Fruit fly (Drosophila melanogaster): Measurements from ENCODE around the gene Cyp4d2.
A peak's percentile ranks its signal among the peaks of the same experiment; 100 is the strongest.

The Cyp4d2 gene

DNA sequence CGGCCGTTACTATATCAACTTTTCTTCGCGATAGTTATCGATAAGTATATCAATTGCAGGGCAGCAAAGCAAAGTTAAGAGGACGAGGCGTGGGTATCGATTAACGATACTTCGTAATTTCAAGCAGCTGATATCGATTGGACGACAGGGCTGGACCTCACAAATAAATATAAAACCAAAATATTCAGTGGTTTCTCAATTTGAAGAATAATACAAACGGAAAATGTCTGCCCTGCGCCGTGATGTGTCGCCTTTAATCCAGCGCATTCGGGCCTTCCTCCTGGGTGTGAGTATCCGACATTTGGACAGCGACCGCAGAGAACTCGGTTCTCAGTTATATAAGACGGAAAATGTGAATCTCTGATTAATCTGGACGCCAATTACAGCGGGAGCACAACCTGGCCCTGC lies 3.4 kb upstream of the Cyp4d2 start, which contains the start of gene ND-B14.5A (continued):
- TF ChIP-seq CG10979 (tag; optimal IDR thresholded peaks at IDR 0.05) (no peak), so (GFP tag; IDR thresholded peaks at IDR 0.05) (no peak), pfk (GFP tag; optimal IDR thresholded peaks at IDR 0.05) (no peak), lbe (GFP tag; optimal IDR thresholded peaks at IDR 0.05) (no peak), CG4820 (GFP tag; optimal IDR thresholded peaks at IDR 0.05) (no peak), hth (optimal IDR thresholded peaks at IDR 0.05) (no peak), C15 (GFP tag; IDR thresholded peaks at IDR 0.05) (no peak), pan (optimal IDR thresholded peaks at IDR 0.05) (no peak), pan (GFP tag; optimal IDR thresholded peaks at IDR 0.05 in 1 of 2, IDR thresholded peaks at IDR 0.05 in 1 of 2) (no peak), Spps (tag; optimal IDR thresholded peaks at IDR 0.05) (no peak), mirr (GFP tag; optimal IDR thresholded peaks at IDR 0.05) (no peak), CG15601 (tag; optimal IDR thresholded peaks at IDR 0.05) (no peak), CG11085 (GFP tag; IDR thresholded peaks at IDR 0.05) (no peak), CG6654 (GFP tag; optimal IDR thresholded peaks at IDR 0.05) (no peak), slou (GFP tag; optimal IDR thresholded peaks at IDR 0.05) (no peak), CG13123 (GFP tag; optimal IDR thresholded peaks at IDR 0.05) (no peak), ken (GFP tag; IDR thresholded peaks at IDR 0.05) (no peak), klu (GFP tag; IDR thresholded peaks at IDR 0.05) (no peak), dimm (GFP tag; IDR thresholded peaks at IDR 0.05) (no peak), Side (GFP tag; optimal IDR thresholded peaks at IDR 0.05) (no peak), CG10321 (GFP tag; IDR thresholded peaks at IDR 0.05) (no peak), Poxn (GFP tag; IDR thresholded peaks at IDR 0.05) (no peak), vfl (GFP tag; optimal IDR thresholded peaks at IDR 0.05) (no peak), zfh2 (GFP tag; optimal IDR thresholded peaks at IDR 0.05) (no peak), Scr (GFP tag; IDR thresholded peaks at IDR 0.05; ENCODE audit: partially characterized antibody) (peak; percentile 90), p53 (GFP tag; optimal IDR thresholded peaks at IDR 0.05) (no peak), CG7839 (tag; optimal IDR thresholded peaks at IDR 0.05) (no peak), Vsx1 (GFP tag; optimal IDR thresholded peaks at IDR 0.05) (no peak), GATAe (GFP tag; conservative IDR thresholded peaks at IDR 0.05) (no peak), her (GFP tag; optimal IDR thresholded peaks at IDR 0.05) (no peak), Adf1 (GFP tag; IDR thresholded peaks at IDR 0.05) (no peak), Blimp-1 (GFP tag; optimal IDR thresholded peaks at IDR 0.05) (no peak), CG12299 (tag; optimal IDR thresholded peaks at IDR 0.05) (no peak), Sry-δ (GFP tag; optimal IDR thresholded peaks at IDR 0.05) (peak; percentile 77), CkIIα-i1 (GFP tag; IDR thresholded peaks at IDR 0.05) (no peak), Camta (GFP tag; optimal IDR thresholded peaks at IDR 0.05) (no peak), az2 (GFP tag; optimal IDR thresholded peaks at IDR 0.05) (no peak), CG10209 (GFP tag; optimal IDR thresholded peaks at IDR 0.05) (no peak), fd102C (GFP tag; optimal IDR thresholded peaks at IDR 0.05) (no peak), CG10543 (GFP tag; optimal IDR thresholded peaks at IDR 0.05) (no peak), CG15269 (tag; optimal IDR thresholded peaks at IDR 0.05) (no peak), CTCF (GFP tag; optimal IDR thresholded peaks at IDR 0.05) (peak; percentile 5), CG9932 (GFP tag; IDR thresholded peaks at IDR 0.05) (peak; percentile 19; the same call in 1 of the 2 replicates), ATbp (GFP tag; optimal IDR thresholded peaks at IDR 0.05) (no peak), Fer1 (GFP tag; optimal IDR thresholded peaks at IDR 0.05) (peak; percentile 4), CG11560 (tag; IDR thresholded peaks at IDR 0.05) (no peak), Nf-YB (GFP tag; optimal IDR thresholded peaks at IDR 0.05) (no peak), CG4328 (GFP tag; optimal IDR thresholded peaks at IDR 0.05) (no peak), B-H2 (GFP tag; optimal IDR thresholded peaks at IDR 0.05) (no peak), CG15073 (GFP tag; optimal IDR thresholded peaks at IDR 0.05) (no peak), Bteb2 (GFP tag; optimal IDR thresholded peaks at IDR 0.05) (no peak), CG31441 (GFP tag; IDR thresholded peaks at IDR 0.05) (no peak), lmd (GFP tag; IDR thresholded peaks at IDR 0.05) (no peak), CG10267 (tag; optimal IDR thresholded peaks at IDR 0.05) (peak; percentile 14)

All from whole organism, embryonic.